Fruit fly (Drosophila melanogaster): ENCODE measurements around the gene IleRS-m.

The IleRS-m gene

DNA sequence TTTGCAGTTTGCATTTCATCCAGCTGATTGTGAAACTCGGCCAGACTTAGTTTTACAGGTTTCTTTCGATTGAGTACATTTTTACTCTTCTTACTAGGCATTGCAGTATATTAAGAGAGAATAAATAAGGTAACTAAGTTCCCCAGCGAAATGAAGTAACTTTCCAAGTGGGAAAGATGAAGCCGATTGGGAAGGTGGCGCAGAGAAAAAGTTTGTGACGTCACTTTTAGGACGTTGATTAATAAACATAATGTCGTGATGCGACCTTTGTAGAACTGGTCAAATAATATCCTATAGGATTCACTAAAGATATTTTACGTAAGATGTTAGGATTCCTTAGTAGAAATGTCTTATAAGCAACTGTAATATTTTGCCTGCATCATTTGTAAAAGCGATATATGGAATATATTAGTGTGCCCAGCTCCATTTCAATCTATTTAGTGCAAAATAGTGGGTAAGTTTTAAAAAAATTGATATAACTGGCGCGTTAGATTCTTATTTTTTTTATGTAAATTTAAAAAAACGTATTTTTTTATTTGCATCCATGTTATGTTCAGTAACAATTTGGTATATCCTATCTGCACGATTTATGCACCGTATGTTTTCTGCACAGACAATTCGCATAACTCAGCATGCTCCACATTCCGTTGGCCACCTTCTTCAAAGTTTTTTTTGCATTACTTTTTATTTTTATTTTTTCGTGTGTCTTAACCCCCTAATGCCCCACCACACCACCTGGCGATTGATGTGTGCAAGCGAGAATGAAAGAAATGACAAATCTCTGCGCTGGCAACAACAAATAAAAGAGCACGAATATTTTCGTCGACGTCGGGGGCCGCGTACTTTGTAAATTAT lies 43.8 kb downstream of the IleRS-m start, which contains the start of gene CG32152:
Gene CG32152, minus strand, starts transcription at position 352 of the 855 bp plus-strand sequence.
- peak; percentile 47 for TF ChIP-seq bab1 (GFP tag; optimal IDR thresholded peaks at IDR 0.05)
- no peak for TF ChIP-seq cnc (optimal IDR thresholded peaks at IDR 0.05)
- peak; percentile 87 for TF ChIP-seq tj (GFP tag; optimal IDR thresholded peaks at IDR 0.05)
- no peak for TF ChIP-seq Clk (GFP tag; optimal IDR thresholded peaks at IDR 0.05)

DNA sequence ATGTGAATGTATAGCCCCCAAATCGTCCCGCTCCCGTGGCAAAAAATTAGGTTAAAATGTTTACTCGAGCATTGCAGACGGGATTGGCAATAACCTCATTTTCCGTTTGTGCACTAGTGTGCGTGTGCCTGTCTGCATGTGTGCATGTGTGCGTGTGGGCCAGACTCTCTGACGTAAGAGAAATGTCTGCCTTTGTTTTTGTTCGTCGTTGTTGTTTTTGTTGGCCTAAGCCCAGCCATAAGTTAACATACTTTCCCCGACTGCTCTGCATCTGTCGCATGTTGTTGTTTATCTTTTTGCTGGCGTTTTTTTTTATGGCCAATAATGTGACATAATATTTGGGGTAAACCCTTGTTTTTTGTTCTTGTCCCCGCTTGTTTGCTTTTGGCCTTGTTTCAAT lies 45.2 kb downstream of the IleRS-m start:
- TF ChIP-seq CG11617 (GFP tag; optimal IDR thresholded peaks at IDR 0.05) (no peak), Crg-1 (GFP tag; optimal IDR thresholded peaks at IDR 0.05) (no peak), CG12768 (GFP tag; optimal IDR thresholded peaks at IDR 0.05) (no peak), kay (GFP tag; ENCODE audit: borderline replicate concordance) (no peak), Clk (GFP tag; optimal IDR thresholded peaks at IDR 0.05) (no peak), cic (GFP tag; optimal IDR thresholded peaks at IDR 0.05) (no peak), tj (GFP tag; optimal IDR thresholded peaks at IDR 0.05) (no peak), Mnt (GFP tag; optimal IDR thresholded peaks at IDR 0.05) (no peak), toe (GFP tag; optimal IDR thresholded peaks at IDR 0.05) (no peak)

dm6 chr3L:16145931-16146538 lies 46.0 kb downstream of the IleRS-m start:
- TF ChIP-seq CG7101 (tag; optimal IDR thresholded peaks at IDR 0.05), result no peak
- TF ChIP-seq CG5204 (GFP tag; optimal IDR thresholded peaks at IDR 0.05), result no peak
- no peak for TF ChIP-seq bab1 (GFP tag; optimal IDR thresholded peaks at IDR 0.05)
- TF ChIP-seq CG1620 (GFP tag; optimal IDR thresholded peaks at IDR 0.05), result no peak
- no peak for TF ChIP-seq CG12768 (GFP tag; optimal IDR thresholded peaks at IDR 0.05)
- no peak for TF ChIP-seq cnc (optimal IDR thresholded peaks at IDR 0.05)
- no peak for TF ChIP-seq CG33017 (tag; optimal IDR thresholded peaks at IDR 0.05)
- no peak for TF ChIP-seq Mnt (GFP tag; optimal IDR thresholded peaks at IDR 0.05)
- no peak for TF ChIP-seq toe (GFP tag; optimal IDR thresholded peaks at IDR 0.05)
- no peak for TF ChIP-seq ovo (GFP tag; optimal IDR thresholded peaks at IDR 0.05)
- TF ChIP-seq cic (GFP tag; optimal IDR thresholded peaks at IDR 0.05), result no peak
- TF ChIP-seq Hr96 (GFP tag; optimal IDR thresholded peaks at IDR 0.05), result no peak
- no peak for TF ChIP-seq CG7045 (GFP tag; optimal IDR thresholded peaks at IDR 0.05)

- TF ChIP-seq CG7045 (GFP tag; optimal IDR thresholded peaks at IDR 0.05) (no peak), CG12768 (GFP tag; optimal IDR thresholded peaks at IDR 0.05) (no peak), Clk (GFP tag; optimal IDR thresholded peaks at IDR 0.05) (no peak), kay (GFP tag; ENCODE audit: borderline replicate concordance) (peak; percentile 66), cnc (optimal IDR thresholded peaks at IDR 0.05) (no peak)
These were observed 46.5 kb downstream of the IleRS-m start for dm6 chr3L:16146539-16146934.

- TF ChIP-seq Crg-1 (GFP tag; optimal IDR thresholded peaks at IDR 0.05), result no peak
- TF ChIP-seq cic (GFP tag; optimal IDR thresholded peaks at IDR 0.05), result no peak
- TF ChIP-seq Clk (GFP tag; optimal IDR thresholded peaks at IDR 0.05), result no peak
- no peak for TF ChIP-seq tj (GFP tag; optimal IDR thresholded peaks at IDR 0.05)
- no peak for TF ChIP-seq bab1 (GFP tag; optimal IDR thresholded peaks at IDR 0.05)
- TF ChIP-seq CG12768 (GFP tag; optimal IDR thresholded peaks at IDR 0.05), result no peak
- TF ChIP-seq CG7101 (tag; optimal IDR thresholded peaks at IDR 0.05), result no peak
- TF ChIP-seq CG5204 (GFP tag; optimal IDR thresholded peaks at IDR 0.05), result no peak
- no peak for TF ChIP-seq CG14711 (tag; optimal IDR thresholded peaks at IDR 0.05)
- TF ChIP-seq Hr96 (GFP tag; optimal IDR thresholded peaks at IDR 0.05), result no peak
- TF ChIP-seq CG7045 (GFP tag; optimal IDR thresholded peaks at IDR 0.05), result no peak
- TF ChIP-seq pad (GFP tag; optimal IDR thresholded peaks at IDR 0.05), result no peak
- TF ChIP-seq CG11617 (GFP tag; optimal IDR thresholded peaks at IDR 0.05), result no peak
- no peak for TF ChIP-seq kay (GFP tag; ENCODE audit: borderline replicate concordance)
These were observed 47.2 kb downstream of the IleRS-m start for dm6 chr3L:16147325-16147724.

dm6 chr3L:16147819-16148236 lies 47.7 kb downstream of the IleRS-m start:
- peak; percentile 37 for TF ChIP-seq CG7045 (GFP tag; optimal IDR thresholded peaks at IDR 0.05)
- no peak for TF ChIP-seq kay (GFP tag; ENCODE audit: borderline replicate concordance)
- TF ChIP-seq CG12768 (GFP tag; optimal IDR thresholded peaks at IDR 0.05), result no peak
- no peak for TF ChIP-seq toe (GFP tag; optimal IDR thresholded peaks at IDR 0.05)
- TF ChIP-seq CG14711 (tag; optimal IDR thresholded peaks at IDR 0.05), result no peak
- peak; percentile 37 for TF ChIP-seq Clk (GFP tag; optimal IDR thresholded peaks at IDR 0.05)
- TF ChIP-seq bab1 (GFP tag; optimal IDR thresholded peaks at IDR 0.05), result no peak
- peak; percentile 26 for TF ChIP-seq CG11617 (GFP tag; optimal IDR thresholded peaks at IDR 0.05)
- TF ChIP-seq cnc (optimal IDR thresholded peaks at IDR 0.05), result no peak
- peak; percentile 7 for TF ChIP-seq pad (GFP tag; optimal IDR thresholded peaks at IDR 0.05)
- peak; percentile 43 for TF ChIP-seq tj (GFP tag; optimal IDR thresholded peaks at IDR 0.05)
- no peak for TF ChIP-seq cic (GFP tag; optimal IDR thresholded peaks at IDR 0.05)
